Worm (Caenorhabditis elegans) whole organism, L2 larva: Measurements from ENCODE around the gene R07E5.17.
"Not testable (repeated sequence)": the region's sequence is repeated elsewhere in the genome, so short reads cannot be mapped to it uniquely, and the experiment has no call there.

Experiments used
- ZK546.5 ChIP-seq: sonication (generic microtip); optimal IDR thresholded peaks from 2 replicates; lab custom pipeline; 2017; ENCODE audit warnings: missing biosample characterization, missing genetic modification characterization
- ceh-16 ChIP-seq: fragments of 150-350 bp; optimal IDR thresholded peaks from 2 replicates; lab custom pipeline; 2014; ENCODE audit warnings: missing biosample characterization, missing genetic modification characterization
- fos-1 ChIP-seq: fragments of 150-350 bp; optimal IDR thresholded peaks from 2 replicates; lab custom pipeline; 2014; ENCODE audit warnings: missing biosample characterization, missing genetic modification characterization
- lin-13 ChIP-seq: fragments of 150-350 bp; optimal IDR thresholded peaks from 2 replicates; lab custom pipeline; 2014; ENCODE audit warnings: missing biosample characterization, missing genetic modification reagents, missing genetic modification characterization
- lsy-2 ChIP-seq, 2 experiments: fragments of 150-350 bp in 1 of 2; sonication (generic microtip) in 1 of 2; optimal IDR thresholded peaks; 2 replicates each; lab custom pipeline; 2014 to 2017; ENCODE audit warnings: missing biosample characterization in 2 of 2, missing genetic modification characterization in 2 of 2
- nhr-237 ChIP-seq: fragments of 150-350 bp; optimal IDR thresholded peaks from 2 replicates; lab custom pipeline; 2014; ENCODE audit warnings: missing biosample characterization, missing genetic modification characterization
- nhr-77 ChIP-seq: fragments of 150-350 bp; optimal IDR thresholded peaks from 2 replicates; lab custom pipeline; 2014; ENCODE audit warnings: missing biosample characterization, missing genetic modification characterization
- skn-1 ChIP-seq: sonication (generic microtip); optimal IDR thresholded peaks from 2 replicates; lab custom pipeline; 2017; ENCODE audit warnings: missing biosample characterization, missing genetic modification characterization
- snpc-4 ChIP-seq: fragments of 150-350 bp; optimal IDR thresholded peaks from 2 replicates; lab custom pipeline; 2014; ENCODE audit warnings: missing biosample characterization, missing genetic modification characterization
- unc-39 ChIP-seq: fragments of 150-350 bp; optimal IDR thresholded peaks from 2 replicates; lab custom pipeline; 2014; ENCODE audit warnings: missing biosample characterization, missing genetic modification characterization
- ztf-11 ChIP-seq: sonication (generic microtip); optimal IDR thresholded peaks from 2 replicates; lab custom pipeline; 2017; ENCODE audit warnings: missing biosample characterization, missing genetic modification characterization

DNA sequence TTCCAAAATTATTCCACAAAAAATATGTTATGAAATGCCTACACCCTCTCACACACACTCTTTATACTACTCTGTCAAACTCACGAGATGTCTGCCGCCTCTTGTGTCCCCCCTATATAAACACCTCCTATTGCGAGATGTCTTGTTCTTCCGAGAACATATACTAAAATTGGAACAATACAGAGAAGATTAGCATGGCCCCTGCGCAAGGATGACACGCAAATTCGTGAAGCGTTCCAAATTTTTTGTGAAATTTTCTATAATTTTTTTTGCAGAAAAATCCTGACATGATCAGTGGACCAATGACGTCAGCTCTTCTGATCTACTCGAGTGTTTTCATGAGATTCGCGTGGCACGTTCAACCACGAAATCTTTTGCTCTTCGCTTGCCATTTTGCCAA, 9.8 kb upstream of the R07E5.17 start:
- peak; percentile 38 for TF ChIP-seq lin-13 (GFP tag; lab: Kevin White, UChicago)
- peak; percentile 97 for TF ChIP-seq snpc-4 (tag; lab: Kevin White, UChicago)
- not testable (repeated sequence) for TF ChIP-seq skn-1 (tag; lab: Kevin White, UChicago); nhr-237 (tag; lab: Kevin White, UChicago); ceh-16 (tag; lab: Kevin White, UChicago); unc-39 (tag; lab: Kevin White, UChicago); ZK546.5; ztf-11 (tag; lab: Kevin White, UChicago); nhr-77 (tag; lab: Kevin White, UChicago)
- peak; percentile 12 for TF ChIP-seq fos-1 (tag; lab: Kevin White, UChicago)
- TF ChIP-seq lsy-2 (tag; optimal IDR thresholded peaks at IDR 0.05; lab: Kevin White, UChicago), result peak; percentile 46 to 73
